Worm (Caenorhabditis elegans) whole organism, mixed stage, embryonic: ENCODE data around the gene twk-39.

ENCODE experiments used
- ces-1 ChIP-seq: fragments of 150-350 bp; optimal IDR thresholded peaks from 2 replicates; lab custom pipeline; 2014; ENCODE audit warnings: missing biosample characterization, missing genetic modification reagents, missing genetic modification characterization
- hlh-1 ChIP-seq: fragments of 150-350 bp; optimal IDR thresholded peaks from 2 replicates; lab custom pipeline; 2014; ENCODE audit warnings: missing biosample characterization, missing genetic modification reagents, missing genetic modification characterization
- nhr-237 ChIP-seq: fragments of 150-350 bp; optimal IDR thresholded peaks from 2 replicates; lab custom pipeline; 2014; ENCODE audit warnings: missing biosample characterization, missing genetic modification characterization
- nhr-28 ChIP-seq: fragments of 150-350 bp; optimal IDR thresholded peaks from 2 replicates; lab custom pipeline; 2014; ENCODE audit warnings: missing biosample characterization, missing genetic modification characterization
- pha-4 ChIP-seq: fragments of 150-350 bp; optimal IDR thresholded peaks from 2 replicates; lab custom pipeline; 2018; ENCODE audit warnings: missing biosample characterization, missing genetic modification reagents, missing genetic modification characterization
- snpc-4 ChIP-seq: fragments of 150-350 bp; optimal IDR thresholded peaks from 2 replicates; lab custom pipeline; 2014; ENCODE audit warnings: missing biosample characterization, missing genetic modification characterization
- tbx-8 ChIP-seq: fragments of 200-800 bp; sonication (Bioruptor generic); optimal IDR thresholded peaks from 2 replicates; lab custom pipeline; 2018; ENCODE audit warnings: mild to moderate bottlenecking, missing genetic modification characterization, moderate library complexity, missing compliant biosample characterization
- unc-62 ChIP-seq: fragments of 150-350 bp; optimal IDR thresholded peaks from 2 replicates; lab custom pipeline; 2014; ENCODE audit warnings: missing biosample characterization, missing genetic modification reagents, missing genetic modification characterization

DNA sequence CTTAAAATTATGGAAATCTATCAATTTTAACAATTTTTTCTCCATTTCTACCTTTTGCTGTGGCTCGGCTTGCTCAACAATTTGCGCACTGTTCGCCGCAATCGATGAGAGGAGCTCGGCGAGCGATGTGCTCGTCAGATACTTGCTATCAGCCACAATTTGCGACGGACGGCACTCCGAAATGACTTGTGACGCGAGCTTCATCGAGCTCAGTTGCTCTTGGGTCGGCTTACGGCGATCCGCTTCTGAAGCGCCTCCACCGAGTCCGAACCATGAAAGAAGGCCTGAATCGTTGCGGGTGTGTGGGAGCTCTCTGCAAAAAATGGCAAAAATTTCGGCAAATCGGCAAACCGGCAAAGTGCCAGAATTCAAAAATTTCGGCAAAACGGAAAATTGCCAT, 34.9 kb upstream of the twk-39 start:
- no peak for TF ChIP-seq snpc-4 (tag; lab: Kevin White, UChicago)
- TF ChIP-seq nhr-237 (tag; lab: Kevin White, UChicago) = no peak
- no peak for TF ChIP-seq nhr-28 (tag; lab: Kevin White, UChicago)
- no peak for TF ChIP-seq hlh-1 (tag; lab: Kevin White, UChicago)
- TF ChIP-seq pha-4 = no peak
- no peak for TF ChIP-seq ces-1 (GFP tag; lab: Kevin White, UChicago)
- TF ChIP-seq unc-62 (GFP tag; lab: Kevin White, UChicago) = no peak
- TF ChIP-seq tbx-8 (GFP tag; lab: Kevin White, UChicago) = no peak
